Worm (Caenorhabditis elegans) whole organism, dauer: ENCODE data around the gene R09H3.3.
"Not testable (repeated sequence)": the region's sequence is repeated elsewhere in the genome, so short reads cannot be mapped to it uniquely, and the experiment has no call there.

Experiments
- unc-62 ChIP-seq: sonication (generic microtip); optimal IDR thresholded peaks from 2 replicates; lab custom pipeline; 2017; ENCODE audit warnings: missing biosample characterization, missing genetic modification reagents, missing genetic modification characterization

R09H3.3 gene

DNA sequence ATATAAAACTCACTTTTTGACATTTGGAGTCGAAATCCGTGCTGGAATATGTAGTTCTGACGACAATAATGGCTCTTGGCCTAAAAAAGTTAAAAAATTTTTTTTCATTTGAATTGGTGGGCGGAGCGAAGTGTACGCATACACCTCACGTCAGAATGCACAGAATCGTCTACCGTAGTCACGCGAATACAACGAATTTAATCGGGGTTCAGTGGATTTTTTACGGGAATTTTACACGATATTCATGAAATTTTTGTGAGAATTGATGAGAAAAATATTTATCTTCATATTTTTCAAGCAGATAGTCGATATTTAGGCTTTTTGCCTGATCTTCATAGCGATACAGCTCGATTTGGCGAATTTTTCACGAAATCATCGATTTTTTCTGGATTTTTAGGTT is at the start of gene R09H3.3:
TSS of gene R09H3.3 (minus strand) at position 101 of the 400 bp plus-strand sequence.
- no peak for TF ChIP-seq unc-62

- TF ChIP-seq unc-62: no peak
These were observed 43.9 kb upstream of the R09H3.3 start, which contains the start of gene fbxa-52 for ce11 chrX:1712538-1712937. Gene fbxa-52 (minus strand): TSS chrX:1712638.

ce11 chrX:1706538-1706937 is 37.9 kb upstream of the R09H3.3 start, which contains the start of gene F07G6.5:
Gene F07G6.5 (minus strand): TSS chrX:1706638.
- TF ChIP-seq unc-62: no peak

DNA sequence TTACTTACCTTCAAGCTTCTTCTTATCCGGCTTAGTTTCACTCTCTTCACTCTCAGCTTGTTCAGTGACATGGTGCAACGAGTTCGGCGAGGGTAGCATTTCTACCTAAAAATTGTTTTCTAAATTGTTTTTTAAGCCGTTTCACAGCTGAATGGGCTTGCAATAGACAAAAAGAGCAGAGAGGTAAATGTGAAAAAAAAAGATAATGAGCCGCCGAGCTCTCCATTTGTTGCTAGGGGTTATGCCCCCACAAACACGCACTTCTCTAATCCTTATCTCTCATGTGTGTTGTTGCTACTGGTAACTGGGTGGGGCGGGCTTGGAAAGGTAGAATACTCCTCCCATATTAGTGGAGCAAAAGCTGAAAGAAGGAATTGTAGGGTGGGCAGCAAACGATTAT is 35.2 kb upstream of the R09H3.3 start, which contains the start of gene C36C9.5:
TSS of gene C36C9.5 (minus strand) at position 101 of the 400 bp plus-strand sequence.
- TF ChIP-seq unc-62: no peak

DNA sequence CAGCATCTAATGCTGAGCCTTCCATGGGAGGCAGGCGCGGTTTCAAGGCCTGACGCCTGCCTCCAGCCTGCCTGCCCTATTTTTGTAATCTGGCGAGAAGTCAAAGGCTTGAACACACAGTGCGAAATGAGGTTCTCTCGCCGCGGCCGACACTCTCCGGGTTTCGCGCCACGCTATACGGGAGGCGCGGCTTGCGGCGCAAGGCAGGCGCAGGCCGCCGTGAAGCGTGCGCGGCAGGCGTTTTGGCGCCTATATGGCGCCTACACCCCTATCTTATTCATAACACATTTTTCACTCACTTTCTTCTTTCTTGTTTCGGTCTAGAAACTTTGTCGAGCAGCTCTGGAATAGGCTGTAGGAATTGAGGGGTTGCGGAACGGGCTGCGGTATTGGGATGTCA is 34.4 kb upstream of the R09H3.3 start:
- TF ChIP-seq unc-62: no peak

DNA sequence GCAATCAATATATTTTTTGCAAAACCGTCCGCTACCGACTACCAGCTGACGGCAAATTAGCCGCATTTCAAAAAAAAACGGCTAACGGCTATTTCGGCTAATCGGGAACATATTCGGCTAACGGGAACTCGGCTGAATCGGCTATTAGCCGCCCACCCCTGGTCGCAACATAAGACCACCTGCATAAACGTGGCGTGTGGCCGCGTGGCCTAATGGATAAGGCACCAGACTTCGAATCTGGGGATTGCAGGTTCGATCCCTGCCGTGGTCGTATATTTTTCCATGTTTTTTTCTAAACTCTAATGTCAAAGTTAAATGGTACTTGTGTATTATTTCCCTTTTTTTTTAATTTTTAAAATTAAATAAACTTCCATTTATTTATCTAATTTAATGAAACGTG is 29.8 kb upstream of the R09H3.3 start:
- no peak for TF ChIP-seq unc-62

DNA sequence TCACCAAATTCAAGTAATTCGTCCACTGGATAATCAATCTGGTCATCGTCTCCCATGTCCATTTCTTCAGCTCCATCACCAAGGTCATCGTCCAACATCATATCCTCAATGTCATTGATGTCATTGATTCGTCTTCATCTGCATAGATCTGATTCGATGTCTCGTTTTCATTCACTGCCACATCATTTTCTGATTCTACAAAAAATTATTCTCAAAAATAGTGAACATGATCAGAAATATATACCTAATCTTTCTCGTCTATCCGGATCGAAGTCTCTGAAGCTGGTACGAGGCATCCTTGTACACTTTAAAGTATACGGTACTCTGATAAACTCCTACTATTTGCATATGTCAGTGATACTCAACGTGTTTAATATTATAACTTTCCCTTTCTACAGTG is 28.2 kb upstream of the R09H3.3 start, which contains the start of gene C36C9.4:
TSS of gene C36C9.4 (minus strand) at position 101 of the 400 bp plus-strand sequence.
- TF ChIP-seq unc-62: not testable (repeated sequence)

ce11 chrX:1690894-1691293 is 22.2 kb upstream of the R09H3.3 start, which contains the start of gene C36C9.6:
Gene C36C9.6 (minus strand): TSS chrX:1690994.
- not testable (repeated sequence) for TF ChIP-seq unc-62

ce11 chrX:1689996-1690395 is 21.3 kb upstream of the R09H3.3 start, which contains the start of gene C36C9.12:
Gene C36C9.12 (minus strand): TSS chrX:1690096.
- TF ChIP-seq unc-62: not testable (repeated sequence)

DNA sequence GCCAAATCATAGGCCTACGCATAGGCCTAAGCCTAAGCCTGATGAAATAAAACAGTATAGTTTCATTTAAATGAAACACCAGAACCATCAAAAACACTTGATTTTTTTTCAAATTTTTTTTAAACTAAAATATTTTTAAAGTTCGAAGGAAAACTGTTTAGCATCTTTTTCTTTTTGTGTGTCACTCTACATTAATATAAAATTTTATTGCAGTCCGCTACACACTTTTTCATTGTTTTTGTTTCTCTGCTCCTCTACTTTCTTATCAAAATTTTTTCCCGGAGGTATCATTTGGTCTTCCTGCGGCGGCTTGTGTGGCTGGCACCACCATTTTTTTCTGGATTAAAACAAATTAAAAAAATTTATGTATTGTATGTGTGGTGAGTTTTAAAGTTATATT is 18.4 kb upstream of the R09H3.3 start, which contains the start of gene C36C9.11:
TSS of gene C36C9.11 (plus strand) at position 301 of the 400 bp plus-strand sequence.
- not testable (repeated sequence) for TF ChIP-seq unc-62

DNA sequence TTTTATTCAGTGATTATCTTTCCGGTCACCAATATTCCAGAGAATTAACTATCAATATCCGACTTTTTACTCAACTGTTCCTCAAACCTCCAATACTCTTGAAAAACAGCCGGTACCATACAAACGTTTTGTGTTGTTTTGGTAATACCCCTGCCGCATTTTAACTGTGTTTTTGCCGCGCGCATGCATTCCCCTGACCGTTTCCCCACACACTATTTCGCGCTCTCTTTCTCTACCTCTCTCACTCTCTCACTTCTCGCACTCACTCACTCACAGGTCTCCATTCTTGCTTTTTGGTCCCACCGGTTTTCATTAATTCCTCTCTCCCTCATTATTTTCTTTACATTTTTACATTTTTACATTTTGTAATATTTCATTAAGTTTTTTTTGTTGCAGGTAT is 13.9 kb upstream of the R09H3.3 start, which contains the start of gene meg-4:
TSS of gene meg-4 (plus strand) at position 397 of the 400 bp plus-strand sequence.
- TF ChIP-seq unc-62: no peak

DNA sequence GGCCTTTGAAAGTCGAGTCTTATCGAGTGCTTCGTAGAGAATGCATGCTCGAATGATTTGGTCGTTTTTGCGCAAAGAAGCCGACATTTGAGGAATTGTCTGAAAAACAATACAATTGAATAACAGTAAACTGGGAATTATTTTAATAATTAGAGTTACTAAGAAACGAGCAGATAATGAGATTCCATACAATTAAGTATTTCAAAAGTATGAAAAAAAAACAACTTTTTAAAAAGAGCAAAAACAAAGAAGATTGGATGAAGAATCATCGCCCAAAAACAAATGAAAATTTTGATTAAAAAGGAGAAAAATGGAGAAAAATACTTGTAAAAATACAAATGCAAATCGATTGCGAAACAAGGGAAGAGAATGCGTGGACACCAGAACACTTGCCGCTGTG is 9.4 kb upstream of the R09H3.3 start, which contains the start of gene fbxa-170:
TSS of gene fbxa-170 (minus strand) at position 101 of the 400 bp plus-strand sequence.
- no peak for TF ChIP-seq unc-62

DNA sequence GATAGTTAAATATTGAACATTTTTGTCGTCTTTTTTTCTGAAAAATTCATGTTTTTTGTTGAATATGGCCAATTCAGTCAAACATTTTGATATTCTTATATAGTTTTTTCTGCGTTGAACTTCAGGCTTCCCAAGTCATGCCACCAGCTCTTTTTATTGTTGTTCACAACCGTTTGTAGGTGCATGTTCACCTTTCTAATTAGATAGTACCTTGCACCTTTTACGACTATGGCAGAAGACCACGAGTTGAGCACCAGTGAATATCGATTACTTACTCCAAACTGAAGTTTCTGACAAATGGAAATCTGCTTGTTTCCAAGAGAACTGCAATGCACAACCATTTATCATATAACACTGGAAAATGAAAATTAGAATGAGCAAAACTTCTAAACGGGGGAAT is 7.2 kb upstream of the R09H3.3 start:
- TF ChIP-seq unc-62: no peak

- no peak for TF ChIP-seq unc-62
These were observed 5.4 kb upstream of the R09H3.3 start, which contains the start of gene tbx-31 for ce11 chrX:1674056-1674455. Gene tbx-31 (minus strand): TSS chrX:1674156.

DNA sequence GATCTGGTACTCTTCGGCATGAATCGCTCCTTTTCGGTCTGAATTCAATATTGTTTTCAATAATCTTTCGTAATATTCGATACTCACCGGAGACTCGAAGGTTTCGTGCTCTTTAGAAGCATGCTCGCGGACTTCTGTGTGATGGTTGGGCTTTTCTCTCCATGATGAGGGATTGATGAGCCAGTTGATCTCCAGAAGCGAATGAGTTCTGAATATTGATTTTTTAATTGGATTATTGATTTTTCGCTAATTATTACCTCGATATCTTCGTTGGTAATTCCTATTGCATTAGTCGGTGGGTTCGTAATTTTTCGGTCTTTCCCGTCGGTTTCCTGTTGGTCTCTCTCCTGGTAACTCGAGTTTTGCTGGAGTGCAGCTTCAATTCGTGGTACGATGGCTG is 1.6 kb downstream of the R09H3.3 start:
- no peak for TF ChIP-seq unc-62

ce11 chrX:1664925-1665324 is 3.7 kb downstream of the R09H3.3 start, which contains the start of gene R09H3.2:
Gene R09H3.2 (minus strand): TSS chrX:1665025.
- TF ChIP-seq unc-62: no peak

DNA sequence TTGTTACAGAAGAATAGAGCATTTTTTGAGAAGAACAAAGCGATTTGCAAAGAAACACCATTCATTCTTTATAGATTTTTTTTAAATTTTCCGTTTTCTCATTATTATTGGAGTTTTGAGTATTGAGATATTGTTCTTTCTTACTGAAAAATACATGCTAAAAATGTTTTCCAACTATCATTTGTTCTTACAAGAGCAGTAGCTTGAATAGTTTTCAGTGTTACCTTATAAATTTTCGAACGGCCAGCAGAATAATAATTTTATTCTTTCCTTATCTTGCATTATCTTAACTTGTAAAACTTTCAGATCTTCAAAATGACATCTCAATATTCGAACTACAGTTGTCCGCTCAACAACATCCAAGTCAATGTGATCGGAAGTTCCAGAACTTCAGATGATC is 13.4 kb downstream of the R09H3.3 start, which contains the start of gene tbx-32:
TSS of gene tbx-32 (plus strand) at position 301 of the 400 bp plus-strand sequence.
- TF ChIP-seq unc-62: no peak

DNA sequence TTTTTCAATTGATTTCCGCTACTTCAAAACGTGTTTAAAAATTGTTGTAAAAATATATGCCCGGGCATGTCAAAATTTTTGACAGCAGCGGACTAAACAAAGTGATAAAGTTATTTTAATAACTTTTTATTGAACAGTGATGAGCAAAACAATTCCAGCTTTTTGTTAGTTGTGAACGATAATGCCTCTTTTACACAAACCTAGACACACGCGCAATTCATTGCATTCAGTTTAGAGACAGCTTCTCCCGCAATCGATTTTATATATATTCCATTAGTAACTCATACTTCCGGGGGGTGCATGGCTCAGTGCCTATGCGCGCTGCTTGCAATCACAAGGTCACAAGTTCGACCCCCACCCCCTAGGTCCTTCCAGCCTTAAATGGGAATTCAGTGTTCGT is 14.5 kb downstream of the R09H3.3 start, which contains the start of gene ZK380.6:
TSS of gene ZK380.6 (plus strand) at position 301 of the 400 bp plus-strand sequence.
- TF ChIP-seq unc-62: no peak
